Worm (Caenorhabditis elegans): ENCODE results near the gene alh-7.

The alh-7 gene

DNA sequence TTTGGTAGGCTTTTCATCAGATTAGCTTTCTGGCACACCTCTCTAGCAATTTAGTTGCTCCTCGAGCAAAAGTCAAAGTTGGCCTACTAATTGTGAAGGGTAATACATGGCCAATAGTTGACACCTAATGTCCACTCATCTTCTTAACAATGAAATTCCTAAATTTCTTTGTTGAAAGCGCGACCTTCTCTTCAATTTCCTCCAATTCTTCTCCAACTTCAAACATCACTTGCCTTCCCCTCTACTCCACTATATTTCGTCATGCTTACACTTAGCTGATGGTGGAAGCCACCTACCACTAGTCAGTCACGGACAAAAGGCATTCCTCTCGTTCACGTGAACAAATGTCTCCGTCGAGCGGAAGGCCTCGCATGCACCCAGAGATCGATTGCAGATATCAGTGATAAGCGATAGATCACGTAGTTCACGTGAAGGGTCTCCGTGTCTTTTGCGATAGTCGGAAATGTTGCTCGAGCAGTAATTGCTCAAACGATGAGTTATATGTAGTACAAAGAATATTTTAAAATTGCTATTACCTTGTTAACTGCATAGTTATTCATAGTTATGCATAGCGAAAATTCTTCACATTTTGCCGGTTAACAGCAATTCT lies 22.4 kb downstream of the alh-7 start, which contains the start of gene E01G4.3 (continued):
- TF ChIP-seq tra-1 (GFP tag; IDR thresholded peaks at IDR 0.05) (peak; percentile 86), zip-11 (GFP tag; IDR thresholded peaks at IDR 0.05) (no peak), dmd-6 (GFP tag; IDR thresholded peaks at IDR 0.05) (peak; percentile 98), cey-2 (tag; optimal IDR thresholded peaks at IDR 0.05; ENCODE audit: borderline replicate concordance, insufficient read depth) (no peak), F44E2.7 (GFP tag; IDR thresholded peaks at IDR 0.05) (no peak), jun-1 (tag; optimal IDR thresholded peaks at IDR 0.05) (no peak), lin-29 (GFP tag; IDR thresholded peaks at IDR 0.05) (no peak), vab-7 (GFP tag; IDR thresholded peaks at IDR 0.05) (no peak), fkh-10 (GFP tag; optimal IDR thresholded peaks at IDR 0.05) (no peak), nhr-41 (GFP tag; IDR thresholded peaks at IDR 0.05) (no peak), lim-7 (GFP tag; IDR thresholded peaks at IDR 0.05) (no peak), nhr-28 (tag; optimal IDR thresholded peaks at IDR 0.05) (peak; percentile 94), hif-1 (tag; optimal IDR thresholded peaks at IDR 0.05) (peak in 1 of 2 experiments; percentile 91), hlh-11 (tag; optimal IDR thresholded peaks at IDR 0.05) (peak; percentile 95), gei-8 (GFP tag; optimal IDR thresholded peaks at IDR 0.05) (peak; percentile 52), spr-1 (tag; optimal IDR thresholded peaks at IDR 0.05) (peak; percentile 10), unc-62 (GFP tag; optimal IDR thresholded peaks at IDR 0.05 in 1 of 2) (peak in 1 of 2 experiments; percentile 97), unc-62 (tag; optimal IDR thresholded peaks at IDR 0.05) (no peak), nhr-11 (tag; optimal IDR thresholded peaks at IDR 0.05) (peak; percentile 94), nhr-25 (tag; optimal IDR thresholded peaks at IDR 0.05; ENCODE audit: borderline replicate concordance, insufficient read depth) (no peak), nhr-42 (GFP tag; IDR thresholded peaks at IDR 0.05) (peak; percentile 11; the same call in 1 of the 2 replicates), pha-4 (GFP tag; IDR thresholded peaks at IDR 0.05) (no peak), pha-4 (tag; optimal IDR thresholded peaks at IDR 0.05) (no peak), dmd-8 (GFP tag; IDR thresholded peaks at IDR 0.05) (no peak), egl-27 (tag; optimal IDR thresholded peaks at IDR 0.05) (no peak), aly-2 (tag; optimal IDR thresholded peaks at IDR 0.05) (no peak), nhr-10 (tag; optimal IDR thresholded peaks at IDR 0.05) (peak; percentile 86), nhr-237 (tag; optimal IDR thresholded peaks at IDR 0.05) (no peak), mxl-3 (GFP tag; optimal IDR thresholded peaks at IDR 0.05) (peak; percentile 70), hlh-30 (tag; optimal IDR thresholded peaks at IDR 0.05; ENCODE audit: insufficient read depth) (peak; percentile 94), ztf-11 (tag; optimal IDR thresholded peaks at IDR 0.05) (no peak), lsy-2 (tag; optimal IDR thresholded peaks at IDR 0.05) (peak; percentile 14 to 34), ceh-20 (GFP tag; IDR thresholded peaks at IDR 0.05) (peak; percentile 50; the same call in 1 of the 2 replicates), T26A8.4 (GFP tag; IDR thresholded peaks at IDR 0.05) (peak; percentile 51; the same call in 1 of the 2 replicates), nhr-77 (tag; optimal IDR thresholded peaks at IDR 0.05) (peak; percentile 79), daf-8 (GFP tag; IDR thresholded peaks at IDR 0.05) (no peak), F49E8.2 (tag; optimal IDR thresholded peaks at IDR 0.05; ENCODE audit: borderline replicate concordance) (no peak), tag-97 (GFP tag; IDR thresholded peaks at IDR 0.05) (no peak), ama-1 (optimal IDR thresholded peaks at IDR 0.05) (no peak), unc-39 (tag; optimal IDR thresholded peaks at IDR 0.05) (no peak), dpl-1 (GFP tag; optimal IDR thresholded peaks at IDR 0.05) (no peak), lin-15B (tag; optimal IDR thresholded peaks at IDR 0.05) (no peak), lin-13 (GFP tag; optimal IDR thresholded peaks at IDR 0.05) (no peak), aha-1 (tag) (peak; percentile 97), dmd-9 (GFP tag; IDR thresholded peaks at IDR 0.05) (no peak), snpc-4 (tag; optimal IDR thresholded peaks at IDR 0.05) (no peak), lir-3 (tag; optimal IDR thresholded peaks at IDR 0.05) (no peak), ceh-32 (tag; optimal IDR thresholded peaks at IDR 0.05; ENCODE audit: poor library complexity) (no peak), snpc-1.2 (GFP tag; IDR thresholded peaks at IDR 0.05) (no peak), F10B5.3 (tag; optimal IDR thresholded peaks at IDR 0.05) (no peak), nhr-102 (tag; optimal IDR thresholded peaks at IDR 0.05) (peak; percentile 77), Y105C5A.15 (GFP tag; IDR thresholded peaks at IDR 0.05) (no peak)

Data from whole organism, L4 larva.